Fruit fly (Drosophila melanogaster): ENCODE results near the gene CG6184.

dm6 chr3R:19672136-19672535 is 14.5 kb upstream of the CG6184 start:
- TF ChIP-seq CG11398 (GFP tag; optimal IDR thresholded peaks at IDR 0.05) (no peak), dati (GFP tag; IDR thresholded peaks at IDR 0.05) (no peak), sd (tag; optimal IDR thresholded peaks at IDR 0.05) (no peak), jigr1 (GFP tag; IDR thresholded peaks at IDR 0.05) (no peak), Blimp-1 (GFP tag; optimal IDR thresholded peaks at IDR 0.05) (no peak), ab (GFP tag; optimal IDR thresholded peaks at IDR 0.05) (no peak), al (GFP tag; IDR thresholded peaks at IDR 0.05) (no peak), CG31224 (GFP tag; IDR thresholded peaks at IDR 0.05) (no peak), aop (GFP tag; IDR thresholded peaks at IDR 0.05) (no peak), maf-S (GFP tag; optimal IDR thresholded peaks at IDR 0.05) (no peak), Stat92E (GFP tag; optimal IDR thresholded peaks at IDR 0.05) (no peak), lola (GFP tag; optimal IDR thresholded peaks at IDR 0.05) (no peak)
